Worm (Caenorhabditis elegans): ENCODE results near the gene B0334.13.
"Not testable (repeated sequence)": the region's sequence is repeated elsewhere in the genome, so short reads cannot be mapped to it uniquely, and the experiment has no call there.

The B0334.13 gene

DNA sequence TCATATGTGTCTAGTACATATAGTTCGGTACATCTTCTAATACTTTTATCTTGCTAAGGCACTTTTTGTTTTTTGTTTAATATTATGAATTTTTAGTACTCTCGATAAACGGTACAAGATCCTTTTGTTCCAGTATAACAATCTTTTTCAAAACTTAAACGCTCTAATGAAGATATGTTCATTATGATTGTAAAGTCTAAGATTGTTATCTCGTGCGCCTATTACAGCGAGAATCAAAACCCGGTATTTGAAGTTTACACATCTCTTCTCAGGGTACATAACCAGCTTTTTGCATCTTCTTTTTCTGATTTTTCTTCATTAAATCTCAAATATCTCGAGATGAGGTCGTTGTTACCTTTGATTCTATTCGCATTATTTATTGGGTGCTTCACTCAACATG is at the start of gene B0334.13:
TSS of gene B0334.13 (plus strand) at position 301 of the 400 bp plus-strand sequence.
- no peak for TF ChIP-seq him-1 (tag; optimal IDR thresholded peaks at IDR 0.05)

DNA sequence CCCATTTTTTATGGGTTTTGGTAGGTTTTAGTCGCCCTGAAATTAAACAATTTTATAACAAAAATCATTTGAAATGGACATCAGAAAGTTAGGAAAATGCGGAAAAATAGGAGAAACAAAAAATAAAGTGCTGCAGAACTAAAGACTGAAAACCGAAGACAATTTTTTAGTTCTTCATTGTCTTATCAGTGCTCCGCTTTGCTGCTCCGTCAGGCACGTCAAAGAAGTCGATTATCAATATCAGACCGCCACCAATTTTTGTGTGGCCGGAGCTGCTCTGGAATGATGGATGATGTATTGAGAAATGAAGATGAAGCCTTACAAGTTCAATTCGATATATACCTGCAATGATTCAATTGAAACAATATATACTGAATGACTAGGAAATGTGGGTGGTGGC is 49.7 kb upstream of the B0334.13 start, which contains the start of gene vha-6:
TSS of gene vha-6 (minus strand) at position 36 of the 400 bp plus-strand sequence.
- TF ChIP-seq him-1 (tag; optimal IDR thresholded peaks at IDR 0.05) = no peak
- TF ChIP-seq dao-5 (tag; optimal IDR thresholded peaks at IDR 0.05) = no peak
- no peak for TF ChIP-seq W03F9.2 (tag; optimal IDR thresholded peaks at IDR 0.05)

DNA sequence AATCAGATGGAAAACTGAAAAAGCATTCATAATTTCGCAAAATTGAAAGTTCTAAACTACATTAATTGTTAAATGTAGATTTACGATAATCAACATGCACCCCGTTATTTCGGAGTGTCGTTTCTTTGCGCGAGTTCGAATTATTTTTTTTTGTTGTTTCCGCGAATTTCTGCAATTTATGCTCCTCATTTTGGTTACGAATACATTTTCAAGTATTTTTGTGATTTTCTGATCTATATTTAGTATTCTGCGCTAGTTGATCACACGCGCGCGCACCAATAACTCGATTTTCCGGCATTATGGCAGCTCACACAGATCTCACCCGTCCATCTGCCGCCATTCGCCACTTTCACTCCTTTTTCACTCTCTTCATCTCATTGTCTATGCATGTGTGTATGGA is 47.8 kb upstream of the B0334.13 start, which contains the start of gene VW02B12L.2:
TSS of gene VW02B12L.2 (minus strand) at position 65 of the 400 bp plus-strand sequence.
- no peak for TF ChIP-seq dao-5 (tag; optimal IDR thresholded peaks at IDR 0.05)
- TF ChIP-seq him-1 (tag; optimal IDR thresholded peaks at IDR 0.05) = no peak
- TF ChIP-seq W03F9.2 (tag; optimal IDR thresholded peaks at IDR 0.05) = no peak

DNA sequence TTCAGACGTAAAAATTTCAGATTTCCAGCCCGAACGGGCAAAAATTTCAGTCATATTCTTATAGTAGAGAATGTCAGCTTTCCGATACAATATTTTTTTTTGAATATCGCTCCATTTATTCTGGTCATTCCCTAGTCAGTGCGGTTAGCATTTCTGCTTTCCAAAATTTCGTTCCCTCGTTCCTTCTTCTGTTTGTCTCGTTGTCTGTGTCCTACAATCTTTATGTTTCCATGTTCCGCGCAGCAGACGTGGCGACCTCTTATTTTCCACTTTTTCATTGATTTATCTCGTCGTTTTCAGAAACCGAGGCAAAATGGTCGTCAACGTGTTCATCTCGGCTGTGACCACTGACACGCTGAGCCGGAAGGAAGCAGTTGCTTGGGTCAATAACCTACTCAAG is 45.7 kb upstream of the B0334.13 start, which contains the start of gene ebp-2:
TSS of gene ebp-2 (plus strand) at position 301 of the 400 bp plus-strand sequence.
- TF ChIP-seq him-1, W03F9.2, dao-5 (tag; optimal IDR thresholded peaks at IDR 0.05): not testable (repeated sequence)

DNA sequence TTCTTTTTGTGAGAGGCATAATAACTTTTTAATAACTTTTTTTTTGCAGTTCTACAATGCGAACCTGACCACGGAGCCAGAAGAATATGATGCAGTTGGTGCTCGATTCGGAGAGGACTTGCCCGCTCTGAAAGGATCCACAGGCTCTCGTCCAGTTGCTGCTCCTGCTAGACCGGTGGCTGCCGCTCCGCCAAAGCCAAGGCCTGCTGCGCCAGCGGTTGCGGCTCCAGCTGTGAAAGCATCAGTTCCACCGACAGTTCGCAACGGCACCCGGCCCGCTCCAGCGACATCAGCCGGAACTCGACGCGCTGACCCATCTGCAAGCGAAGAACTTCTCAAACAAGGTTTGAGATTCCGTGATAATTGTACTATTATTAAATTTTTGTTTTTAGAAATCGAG is 45.0 kb upstream of the B0334.13 start:
- TF ChIP-seq dao-5 (tag; optimal IDR thresholded peaks at IDR 0.05) (no peak), him-1 (tag; optimal IDR thresholded peaks at IDR 0.05) (no peak), W03F9.2 (tag; optimal IDR thresholded peaks at IDR 0.05) (no peak)

DNA sequence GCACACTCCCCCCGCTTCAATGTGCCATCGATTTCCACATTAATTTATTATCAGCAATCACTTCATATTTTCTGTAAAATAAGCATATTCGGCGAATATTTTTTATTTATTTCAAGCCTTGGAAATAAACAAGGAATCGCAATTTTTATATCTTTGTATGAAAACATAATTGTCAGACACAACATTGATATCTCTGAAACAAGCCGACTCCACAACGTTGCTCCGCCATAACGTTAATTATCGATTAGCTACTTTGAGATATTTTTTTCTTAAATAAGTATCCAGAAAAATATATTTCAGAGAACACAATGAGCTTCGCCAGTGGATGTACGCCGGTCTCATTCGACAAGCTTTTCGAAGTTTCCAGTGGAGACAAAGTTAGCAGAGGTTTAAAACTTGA is 44.2 kb upstream of the B0334.13 start, which contains the start of gene adbp-1:
TSS of gene adbp-1 (plus strand) at position 301 of the 400 bp plus-strand sequence.
- TF ChIP-seq W03F9.2 (tag; optimal IDR thresholded peaks at IDR 0.05) (no peak), dao-5 (tag; optimal IDR thresholded peaks at IDR 0.05) (no peak), him-1 (tag; optimal IDR thresholded peaks at IDR 0.05) (no peak)

DNA sequence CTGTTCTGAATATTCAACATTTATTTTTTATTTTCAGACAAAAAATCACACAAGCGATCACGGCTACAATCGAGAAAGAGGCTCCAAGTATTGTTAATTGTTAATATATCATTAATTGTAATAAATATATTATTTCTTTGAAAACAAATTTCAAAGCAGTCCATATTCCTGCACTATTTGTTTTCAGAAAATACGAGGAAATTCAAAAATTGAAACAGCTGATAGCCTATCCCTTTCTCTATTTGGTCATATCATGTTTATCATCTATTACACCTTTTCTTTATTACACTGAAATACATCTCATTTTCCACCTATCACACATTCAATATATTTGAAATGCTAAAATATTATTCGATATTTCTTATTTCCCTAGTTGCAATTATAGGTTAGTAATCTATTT is 43.1 kb upstream of the B0334.13 start, which contains the start of gene W02B12.13:
TSS of gene W02B12.13 (plus strand) at position 301 of the 400 bp plus-strand sequence.
- TF ChIP-seq dao-5 (tag; optimal IDR thresholded peaks at IDR 0.05) = no peak
- TF ChIP-seq him-1 (tag; optimal IDR thresholded peaks at IDR 0.05) = no peak
- TF ChIP-seq W03F9.2 (tag; optimal IDR thresholded peaks at IDR 0.05) = no peak

DNA sequence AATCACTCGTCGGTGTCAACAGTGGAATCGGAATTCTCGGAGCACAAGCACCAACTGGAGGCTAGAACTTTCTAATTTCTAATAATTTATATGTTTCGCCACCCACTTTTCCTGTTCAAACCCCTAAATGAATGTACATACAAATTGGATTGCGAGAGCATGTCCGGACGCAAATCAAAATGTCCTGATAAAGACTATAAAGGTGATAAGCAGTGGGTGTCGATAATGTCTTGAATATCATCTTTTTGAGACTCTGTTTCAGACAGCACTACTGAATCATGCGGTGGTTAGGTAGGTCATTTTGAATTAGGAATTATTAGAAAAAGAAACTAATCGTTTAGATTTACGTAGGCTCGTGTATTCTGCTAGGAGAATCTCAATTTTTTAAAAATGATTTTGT is 39.3 kb upstream of the B0334.13 start, which contains the start of gene W02B12.1:
TSS of gene W02B12.1 (plus strand) at position 269 of the 400 bp plus-strand sequence.
- TF ChIP-seq dao-5 (tag; optimal IDR thresholded peaks at IDR 0.05) (no peak), W03F9.2 (tag; optimal IDR thresholded peaks at IDR 0.05) (no peak), him-1 (tag; optimal IDR thresholded peaks at IDR 0.05) (no peak)

DNA sequence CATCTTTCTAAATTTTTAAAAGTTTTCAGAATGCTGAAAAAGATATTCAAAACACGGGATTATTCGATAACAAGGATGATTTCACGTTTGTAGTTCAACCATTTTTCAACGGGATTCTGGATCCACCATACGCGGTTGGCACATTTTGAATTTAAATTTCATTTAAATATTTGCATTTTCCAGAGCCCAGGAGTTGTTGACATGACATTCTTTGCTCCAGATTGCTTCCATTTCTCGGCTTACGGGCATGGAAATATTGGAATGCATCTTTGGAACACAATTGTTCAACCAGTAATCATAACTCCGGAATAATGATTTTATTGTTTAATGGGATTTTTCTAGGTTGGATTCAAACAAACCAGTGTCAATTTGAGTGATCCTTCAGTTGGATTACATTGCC is 37.2 kb upstream of the B0334.13 start:
- TF ChIP-seq him-1 (tag; optimal IDR thresholded peaks at IDR 0.05) = no peak
- TF ChIP-seq W03F9.2 (tag; optimal IDR thresholded peaks at IDR 0.05) = no peak
- no peak for TF ChIP-seq dao-5 (tag; optimal IDR thresholded peaks at IDR 0.05)

DNA sequence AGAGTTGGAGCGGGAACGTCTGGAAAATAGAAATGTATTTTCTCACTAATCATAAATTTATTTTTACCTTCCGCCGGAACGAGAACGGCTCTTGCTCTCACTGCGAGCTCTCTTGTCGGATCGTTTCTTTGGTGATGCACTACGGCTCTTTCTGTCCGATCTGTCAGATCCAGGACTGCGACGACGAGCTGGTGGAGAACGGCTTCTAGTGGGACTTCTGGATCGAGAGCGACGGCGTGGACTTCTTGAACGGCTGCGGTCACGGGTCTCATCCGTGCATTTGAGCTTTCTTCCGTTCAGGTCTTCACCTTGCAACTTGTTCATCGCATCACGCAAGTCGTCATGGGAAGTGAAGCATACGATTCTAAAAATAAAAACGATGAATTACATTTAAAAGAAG is 36.4 kb upstream of the B0334.13 start:
- TF ChIP-seq W03F9.2 (tag; optimal IDR thresholded peaks at IDR 0.05) (no peak), dao-5 (tag; optimal IDR thresholded peaks at IDR 0.05) (no peak), him-1 (tag; optimal IDR thresholded peaks at IDR 0.05) (no peak)

DNA sequence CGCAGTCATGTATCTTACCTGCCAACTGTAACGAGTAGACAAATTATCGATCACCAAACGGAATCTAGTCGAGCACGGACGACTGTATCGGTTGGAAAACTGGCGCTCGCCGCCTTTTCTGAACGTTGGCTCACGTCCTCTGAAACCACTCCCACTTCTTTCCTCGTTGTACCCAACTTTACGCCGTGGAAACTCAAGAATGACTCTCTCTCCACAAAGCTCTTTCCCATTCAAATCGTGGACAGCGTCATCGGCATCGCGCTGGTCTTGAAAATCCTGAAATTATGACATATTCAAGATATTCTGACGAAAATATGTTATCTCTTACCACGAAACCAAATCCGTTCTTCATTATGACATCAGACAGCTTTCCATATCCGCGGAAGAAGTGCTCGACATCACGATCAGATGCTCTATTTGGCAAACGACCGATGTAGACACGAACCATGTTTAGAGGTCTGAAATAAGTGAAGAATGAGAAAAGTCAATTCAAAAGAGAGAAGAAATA is 35.5 kb upstream of the B0334.13 start, which contains the start of gene rsp-2:
TSS of gene rsp-2 (minus strand) at position 458 of the 508 bp plus-strand sequence.
- TF ChIP-seq W03F9.2 (tag; optimal IDR thresholded peaks at IDR 0.05) = no peak
- no peak for TF ChIP-seq dao-5 (tag; optimal IDR thresholded peaks at IDR 0.05)
- TF ChIP-seq him-1 (tag; optimal IDR thresholded peaks at IDR 0.05) = no peak

DNA sequence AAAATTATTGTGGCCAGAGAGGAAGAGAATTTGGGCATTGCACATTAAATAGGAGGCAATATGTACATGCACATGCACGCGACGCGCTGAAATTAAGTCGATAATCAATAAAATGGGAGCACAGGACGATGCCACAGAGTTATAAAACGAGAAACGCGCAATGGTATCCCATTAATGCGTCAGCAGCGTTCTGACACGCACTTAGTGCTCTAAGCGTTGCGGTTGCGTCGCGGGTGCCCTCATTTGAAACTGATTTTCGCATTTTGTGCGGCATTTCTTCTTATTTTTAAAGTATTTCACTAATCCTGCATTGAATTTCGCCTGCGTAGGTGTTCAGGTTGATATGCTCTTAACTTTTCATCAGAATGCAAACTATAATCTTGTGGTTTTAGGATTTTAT is 35.1 kb upstream of the B0334.13 start, which contains the start of gene rsp-1:
TSS of gene rsp-1 (plus strand) at position 338 of the 400 bp plus-strand sequence.
- TF ChIP-seq him-1 (tag; optimal IDR thresholded peaks at IDR 0.05) = peak; percentile 64
- TF ChIP-seq W03F9.2 (tag; optimal IDR thresholded peaks at IDR 0.05) = peak; percentile 96
- TF ChIP-seq dao-5 (tag; optimal IDR thresholded peaks at IDR 0.05) = peak; percentile 39

DNA sequence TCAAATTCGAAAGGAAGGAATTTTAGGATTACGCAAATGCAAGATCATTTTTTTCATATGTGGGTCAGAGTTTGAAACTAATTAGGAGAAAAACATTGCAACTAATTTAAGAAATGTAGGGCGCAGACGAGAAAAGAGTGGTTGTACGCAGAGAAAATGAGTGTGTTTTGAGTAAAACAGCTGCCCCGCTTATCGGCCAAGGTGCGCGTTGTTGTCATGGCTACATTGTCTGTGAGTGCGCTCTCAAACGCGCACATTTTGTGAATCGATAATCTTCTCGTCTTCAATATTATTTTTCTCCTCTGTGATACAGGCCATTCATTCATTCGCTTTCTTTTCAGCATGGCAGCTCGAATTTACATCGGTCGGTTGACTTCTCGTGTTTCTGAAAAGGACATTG is 34.5 kb upstream of the B0334.13 start:
- no peak for TF ChIP-seq him-1 (tag; optimal IDR thresholded peaks at IDR 0.05)
- TF ChIP-seq W03F9.2 (tag; optimal IDR thresholded peaks at IDR 0.05) = no peak
- TF ChIP-seq dao-5 (tag; optimal IDR thresholded peaks at IDR 0.05) = no peak

DNA sequence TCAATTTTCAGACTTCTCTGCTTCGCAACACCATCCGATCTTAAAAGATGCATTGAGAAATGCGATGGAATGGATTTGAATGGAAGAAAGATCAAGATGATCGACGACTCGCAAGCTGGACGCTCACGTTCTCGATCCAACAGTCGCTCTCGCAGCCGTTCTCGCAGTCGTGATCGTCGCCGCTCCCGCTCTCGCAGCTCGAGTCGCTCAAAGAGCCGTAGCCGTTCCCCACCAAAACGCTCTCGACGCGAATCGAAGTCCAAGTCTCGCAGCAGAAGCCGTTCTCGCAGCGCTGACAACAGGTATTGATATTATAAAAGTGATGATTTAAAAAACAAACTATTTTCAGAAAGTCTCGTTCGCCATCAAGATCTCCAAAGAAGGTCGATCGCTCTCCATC is 33.0 kb upstream of the B0334.13 start:
- TF ChIP-seq him-1 (tag; optimal IDR thresholded peaks at IDR 0.05) = no peak
- TF ChIP-seq dao-5 (tag; optimal IDR thresholded peaks at IDR 0.05) = no peak
- no peak for TF ChIP-seq W03F9.2 (tag; optimal IDR thresholded peaks at IDR 0.05)

DNA sequence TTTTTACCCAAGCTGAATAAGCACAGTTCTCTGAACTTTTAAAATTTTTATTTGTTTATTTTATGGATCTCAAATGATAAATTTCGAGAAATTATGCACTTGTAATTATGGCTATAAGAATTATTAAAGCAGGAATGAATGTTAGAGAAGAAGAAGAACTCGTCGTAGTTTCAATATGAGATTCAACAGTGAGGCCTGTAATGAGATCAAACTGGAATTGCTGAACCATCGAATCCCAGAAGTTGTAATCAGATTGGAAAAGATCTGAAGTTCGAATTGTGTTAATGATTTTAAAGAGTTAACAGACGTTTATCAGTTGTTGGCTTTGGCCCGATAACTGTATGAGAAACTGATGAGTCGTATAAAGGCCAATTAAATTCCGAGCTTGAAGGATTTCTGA is 32.4 kb upstream of the B0334.13 start:
- TF ChIP-seq W03F9.2 (tag; optimal IDR thresholded peaks at IDR 0.05) (no peak), him-1 (tag; optimal IDR thresholded peaks at IDR 0.05) (no peak), dao-5 (tag; optimal IDR thresholded peaks at IDR 0.05) (no peak)

Measured in whole organism, L4/young adult.